Worm (Caenorhabditis elegans) whole organism, L2 larva: Measurements from ENCODE around the gene tab-1.

Source experiments
- nhr-10 ChIP-seq: sonication (generic microtip); optimal IDR thresholded peaks from 2 replicates; lab custom pipeline; 2017; ENCODE audit warnings: missing biosample characterization, missing genetic modification characterization
- snpc-4 ChIP-seq: fragments of 150-350 bp; optimal IDR thresholded peaks from 2 replicates; lab custom pipeline; 2014; ENCODE audit warnings: missing biosample characterization, missing genetic modification characterization

DNA sequence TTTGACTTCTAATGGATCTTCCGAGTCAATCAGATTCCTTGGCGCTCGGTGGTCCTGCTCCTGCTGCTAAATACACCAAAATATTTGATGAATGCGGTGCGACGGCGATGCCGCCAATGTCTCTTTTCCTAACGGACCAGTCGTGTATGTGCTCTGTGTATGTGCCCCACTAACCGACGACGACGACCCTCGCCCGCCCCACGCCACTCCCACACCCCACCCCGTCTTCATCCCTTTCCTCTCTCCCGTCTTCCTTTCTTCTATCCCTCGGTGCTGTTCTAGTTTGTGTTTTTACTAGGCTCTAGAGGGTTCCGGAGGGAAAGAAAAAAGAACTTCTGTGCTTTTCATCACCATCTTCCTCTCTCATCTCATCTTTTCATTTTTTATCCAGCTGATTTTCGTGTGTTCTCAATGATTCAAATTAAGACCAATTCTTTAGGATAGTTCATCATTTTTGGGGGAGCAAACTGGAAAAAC lies 31.5 kb downstream of the tab-1 start, which contains the start of gene egl-27:
- TF ChIP-seq snpc-4 (tag; lab: Kevin White, UChicago) (no peak), nhr-10 (tag; lab: Kevin White, UChicago) (no peak)
